Fruit fly (Drosophila melanogaster) Kc167 (cell line): ENCODE results near the gene mor.

Experiments used
- Myc ChIP-seq: fragments of >200 bp; optimal IDR thresholded peaks from 2 replicates; lab custom pipeline; 2017; ENCODE audit warnings: missing external identifiers
- Sin3A ChIP-seq: fragments of >200 bp; optimal IDR thresholded peaks from 2 replicates; lab custom pipeline; 2018; ENCODE audit warnings: missing external identifiers
- h ChIP-seq: fragments of >200 bp; optimal IDR thresholded peaks from 3 replicates; lab custom pipeline; 2018; ENCODE audit warnings: missing external identifiers
- insv ChIP-seq: fragments of >200 bp; optimal IDR thresholded peaks from 3 replicates; lab custom pipeline; 2018; ENCODE audit warnings: missing external identifiers
- psq ChIP-seq: fragments of >200 bp; optimal IDR thresholded peaks from 2 replicates; lab custom pipeline; 2017; ENCODE audit warnings: missing external identifiers
- ttk ChIP-seq: sonication (Bioruptor generic); optimal IDR thresholded peaks from 2 replicates; lab custom pipeline; 2017; ENCODE audit warnings: missing external identifiers

mor gene

DNA sequence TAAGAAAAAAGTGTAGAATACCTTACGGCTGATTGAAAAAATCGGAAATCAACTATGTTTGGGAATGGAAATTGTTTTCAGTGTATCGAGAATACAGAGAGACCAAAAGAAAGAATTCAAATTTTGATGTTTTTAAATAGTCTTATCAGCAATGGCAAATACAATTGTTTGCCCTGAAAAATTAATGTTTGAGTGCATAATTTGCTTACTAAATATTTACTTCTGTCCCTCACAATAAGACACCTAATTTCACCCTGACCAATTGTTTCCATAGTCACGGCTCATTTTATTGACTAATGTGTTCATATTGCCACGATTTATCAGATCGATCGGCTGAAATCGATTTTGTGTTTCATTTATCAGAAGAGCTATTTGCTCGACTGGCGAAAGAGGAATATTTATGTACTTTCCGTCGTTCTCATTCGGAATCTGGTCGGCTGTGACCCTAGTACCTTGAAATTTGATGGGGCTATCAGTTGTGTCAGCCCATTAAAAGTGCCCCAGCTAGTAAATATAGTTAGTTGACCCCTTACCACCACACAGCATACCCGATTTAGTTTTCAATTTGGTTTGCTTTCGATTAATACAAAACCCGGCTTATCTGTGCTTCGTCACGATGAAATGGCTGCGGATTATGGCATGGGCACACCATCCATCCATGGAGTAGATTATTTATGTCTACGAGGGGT, 11.0 kb upstream of the mor start:
- TF ChIP-seq ttk (no peak), Myc (lab: Kevin White, UChicago) (no peak), psq (lab: Kevin White, UChicago) (no peak), insv (lab: Kevin White, UChicago) (no peak), Sin3A (lab: Kevin White, UChicago) (no peak)

DNA sequence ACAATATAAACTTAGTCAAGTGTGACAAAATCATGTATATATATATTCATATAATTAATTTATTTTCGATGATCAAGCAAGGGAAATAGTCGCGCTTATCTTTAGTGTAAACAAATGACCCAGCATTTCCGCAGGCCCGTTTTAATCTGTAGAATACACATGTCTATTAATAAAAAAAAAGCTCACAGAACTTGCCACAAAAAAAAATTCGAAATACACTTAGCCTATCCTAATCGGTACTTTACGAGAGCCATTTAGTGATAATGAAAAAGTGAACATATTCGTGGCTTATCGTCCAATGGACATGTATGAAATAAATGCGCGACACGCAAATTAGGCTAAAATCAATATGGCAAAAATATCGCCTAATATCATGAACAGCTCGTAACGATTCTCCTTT, 2.5 kb upstream of the mor start:
- TF ChIP-seq ttk (no peak), psq (lab: Kevin White, UChicago) (no peak), Myc (lab: Kevin White, UChicago) (no peak), h (lab: Kevin White, UChicago) (no peak), insv (lab: Kevin White, UChicago) (no peak), Sin3A (lab: Kevin White, UChicago) (no peak)

DNA sequence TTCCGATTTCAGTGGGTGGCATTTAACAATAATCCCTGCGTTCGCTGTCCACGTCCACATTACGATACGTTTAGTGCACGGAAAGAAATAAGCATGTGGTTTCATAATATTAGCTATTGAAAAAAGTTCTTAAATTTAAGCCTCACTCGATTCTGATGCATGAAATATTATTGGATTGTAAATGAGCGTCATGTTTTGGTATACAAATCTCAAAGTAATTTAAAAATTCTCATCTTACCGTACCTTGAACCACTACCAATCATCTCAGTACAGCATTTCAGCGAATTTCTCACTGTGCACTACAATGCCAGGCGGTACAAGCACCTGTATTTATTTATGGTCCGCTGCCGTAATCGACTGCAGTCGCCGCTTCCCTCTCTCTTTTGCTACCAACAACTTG, 1.5 kb upstream of the mor start:
- TF ChIP-seq ttk = peak; percentile 30
- no peak for TF ChIP-seq h (lab: Kevin White, UChicago)
- no peak for TF ChIP-seq insv (lab: Kevin White, UChicago)
- TF ChIP-seq psq (lab: Kevin White, UChicago) = no peak
- no peak for TF ChIP-seq Myc (lab: Kevin White, UChicago)

DNA sequence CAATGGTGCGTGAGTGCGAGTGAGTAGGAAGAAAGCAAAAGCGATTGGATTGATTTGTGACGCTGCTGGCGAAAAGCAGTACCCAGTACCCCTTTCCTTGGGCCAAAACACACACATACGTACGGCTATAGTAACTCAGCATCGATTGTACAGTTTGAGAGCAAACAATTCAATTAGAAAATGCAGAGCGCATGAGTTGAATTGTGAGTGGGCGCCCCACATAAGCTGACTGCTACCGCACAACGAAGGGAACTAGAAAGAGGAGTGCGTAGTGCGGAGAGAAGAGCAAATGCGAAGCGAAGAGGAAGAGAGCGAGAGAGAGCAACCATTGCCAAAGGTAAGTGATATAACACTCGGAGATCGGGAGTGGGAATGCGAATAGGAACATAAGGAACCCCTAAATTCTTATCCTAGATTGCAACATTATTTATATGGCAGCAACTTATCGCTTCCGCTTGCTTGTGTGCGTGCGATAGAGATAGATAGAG, 819 bp upstream of the mor start:
- no peak for TF ChIP-seq Sin3A (lab: Kevin White, UChicago)
- no peak for TF ChIP-seq insv (lab: Kevin White, UChicago)
- no peak for TF ChIP-seq ttk
- no peak for TF ChIP-seq h (lab: Kevin White, UChicago)
- no peak for TF ChIP-seq Myc (lab: Kevin White, UChicago)
- TF ChIP-seq psq (lab: Kevin White, UChicago) = no peak

DNA sequence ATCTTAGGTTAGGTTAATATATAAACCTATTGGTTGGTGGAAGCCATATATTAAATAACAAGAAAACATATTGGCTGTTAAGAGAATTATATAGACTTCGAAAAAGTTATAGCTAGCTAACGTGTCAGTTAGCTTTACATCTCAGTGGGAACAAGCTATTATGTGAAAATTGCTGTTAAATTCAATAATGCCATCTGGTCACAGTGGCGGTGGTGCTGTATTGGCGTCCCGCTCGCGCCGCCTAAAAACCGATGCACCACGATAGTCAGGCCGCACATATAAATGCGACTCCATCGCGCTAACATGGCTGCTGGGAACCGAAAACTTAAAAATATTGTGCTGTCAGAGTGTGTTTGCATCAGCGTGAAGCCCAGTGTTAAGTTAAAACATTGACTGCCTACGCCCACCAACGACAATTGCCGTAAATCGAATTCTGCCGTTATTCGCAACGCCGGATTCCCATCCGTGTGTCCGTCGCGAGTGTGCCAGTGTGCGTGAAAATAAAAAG, 320 bp upstream of the mor start, which contains the start of gene Hel89B:
Hel89B (plus strand) TSS at position 320 of the 508 bp plus-strand sequence.
- TF ChIP-seq ttk = no peak
- no peak for TF ChIP-seq Sin3A (lab: Kevin White, UChicago)
- TF ChIP-seq h (lab: Kevin White, UChicago) = no peak
- TF ChIP-seq Myc (lab: Kevin White, UChicago) = no peak
- no peak for TF ChIP-seq insv (lab: Kevin White, UChicago)
- TF ChIP-seq psq (lab: Kevin White, UChicago) = no peak

DNA sequence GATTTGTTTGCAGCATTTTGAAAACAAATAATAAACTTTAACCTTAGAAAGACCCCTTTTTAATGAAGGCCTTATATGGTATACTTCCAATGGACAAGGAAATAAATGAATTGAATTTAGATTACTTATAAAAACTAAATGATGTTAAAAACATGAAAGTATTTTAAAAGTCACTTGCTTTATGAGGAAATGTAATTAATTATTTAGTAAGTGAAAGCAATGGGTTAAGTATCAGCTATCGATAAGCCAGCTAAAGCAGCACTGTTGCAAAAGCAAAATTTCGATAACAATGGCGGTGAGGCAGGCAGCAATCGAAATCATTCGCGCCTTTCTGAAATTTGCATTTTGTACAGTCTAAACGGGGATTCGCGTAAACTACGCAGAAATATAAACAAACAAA, 7.5 kb downstream of the mor start, which contains the start of the genes CG32856 and Rbf2:
CG32856 (minus strand) TSS at position 183 of the 400 bp plus-strand sequence.
Rbf2 (plus strand) TSS at position 278 of the 400 bp plus-strand sequence.
- TF ChIP-seq Myc (lab: Kevin White, UChicago) (no peak), insv (lab: Kevin White, UChicago) (no peak), h (lab: Kevin White, UChicago) (no peak)

DNA sequence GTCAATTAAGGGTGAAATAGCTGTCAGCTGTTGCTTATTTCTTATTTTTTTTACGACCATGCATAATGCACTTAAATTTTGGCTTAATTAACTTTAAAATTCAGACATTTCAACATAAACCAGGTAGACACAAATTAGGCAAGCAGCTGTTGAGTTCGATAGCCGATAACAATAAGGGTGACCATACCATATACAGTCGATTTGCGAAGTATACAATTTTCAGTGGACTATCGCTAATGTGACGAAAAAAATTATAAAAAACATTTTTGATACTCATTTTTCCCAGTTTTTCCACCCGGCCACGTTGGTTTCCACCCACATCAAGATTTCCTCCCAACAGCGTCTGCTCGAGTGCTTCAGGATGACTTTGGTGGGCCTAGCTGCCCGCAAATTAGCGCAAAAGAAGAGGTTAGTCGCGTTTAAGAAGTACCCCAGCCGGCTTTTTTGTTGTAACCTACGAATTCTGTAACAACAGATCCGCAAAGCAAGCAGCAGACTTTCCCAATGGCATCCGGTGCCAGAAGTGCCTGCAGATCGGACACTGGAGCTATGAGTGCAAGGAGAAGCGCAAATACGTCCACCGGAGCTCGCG, 8.9 kb downstream of the mor start, which contains the start of the genes CG4287 and CG5516:
CG4287 (minus strand) TSS at position 178 of the 592 bp plus-strand sequence.
CG5516 (plus strand) TSS at position 195 of the 592 bp plus-strand sequence.
- TF ChIP-seq psq (lab: Kevin White, UChicago) = no peak
- no peak for TF ChIP-seq ttk
- no peak for TF ChIP-seq h (lab: Kevin White, UChicago)
- TF ChIP-seq insv (lab: Kevin White, UChicago) = no peak
- no peak for TF ChIP-seq Sin3A (lab: Kevin White, UChicago)
- no peak for TF ChIP-seq Myc (lab: Kevin White, UChicago)

DNA sequence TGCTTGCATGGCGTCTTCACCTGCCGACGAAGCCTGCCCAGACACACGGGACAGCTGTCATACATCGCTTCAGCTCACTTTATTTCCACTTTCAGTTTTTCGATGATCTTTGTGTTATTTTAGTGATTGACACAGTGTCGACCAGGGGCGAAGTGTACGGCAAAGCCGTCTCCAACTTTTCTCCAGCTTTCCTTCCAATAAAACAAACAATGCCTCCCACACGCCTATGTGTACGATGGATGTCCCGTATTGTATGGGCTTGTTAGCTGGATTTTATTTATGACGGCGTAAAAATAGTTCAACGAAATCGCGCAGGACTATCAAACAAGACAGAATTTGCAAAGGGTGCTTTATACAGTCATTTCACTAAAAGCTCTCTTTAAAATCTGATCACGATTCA, 21.9 kb downstream of the mor start, which contains the start of the genes CG31088 and CG46383:
CG31088 (minus strand) TSS at position 101 of the 400 bp plus-strand sequence.
CG46383 (minus strand) TSS at position 101 of the 400 bp plus-strand sequence.
- no peak for TF ChIP-seq ttk
- TF ChIP-seq Sin3A (lab: Kevin White, UChicago) = no peak
- TF ChIP-seq h (lab: Kevin White, UChicago) = no peak
- TF ChIP-seq psq (lab: Kevin White, UChicago) = no peak
- TF ChIP-seq insv (lab: Kevin White, UChicago) = no peak
- no peak for TF ChIP-seq Myc (lab: Kevin White, UChicago)

DNA sequence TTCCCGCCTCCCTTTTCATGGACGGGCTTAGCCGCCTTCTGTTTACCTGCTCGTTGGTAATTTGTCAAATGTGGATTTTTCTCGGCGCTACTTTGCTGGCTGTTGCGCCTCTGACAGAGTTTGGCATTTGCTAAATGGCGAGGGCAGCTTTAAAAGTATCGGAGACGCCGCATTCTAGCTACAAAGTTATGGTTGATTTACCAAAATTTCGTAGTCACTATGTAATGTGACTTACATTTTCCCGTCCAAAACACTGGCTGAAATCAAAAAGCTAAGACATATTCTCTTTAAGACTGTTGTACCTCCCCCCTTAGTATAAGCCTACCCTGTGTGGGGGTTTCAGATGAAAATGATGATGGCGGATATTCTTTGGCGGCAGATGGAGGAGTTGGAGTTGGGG, 25.1 kb downstream of the mor start:
- no peak for TF ChIP-seq Myc (lab: Kevin White, UChicago)
- TF ChIP-seq ttk = no peak
- TF ChIP-seq Sin3A (lab: Kevin White, UChicago) = no peak
- TF ChIP-seq insv (lab: Kevin White, UChicago) = no peak

DNA sequence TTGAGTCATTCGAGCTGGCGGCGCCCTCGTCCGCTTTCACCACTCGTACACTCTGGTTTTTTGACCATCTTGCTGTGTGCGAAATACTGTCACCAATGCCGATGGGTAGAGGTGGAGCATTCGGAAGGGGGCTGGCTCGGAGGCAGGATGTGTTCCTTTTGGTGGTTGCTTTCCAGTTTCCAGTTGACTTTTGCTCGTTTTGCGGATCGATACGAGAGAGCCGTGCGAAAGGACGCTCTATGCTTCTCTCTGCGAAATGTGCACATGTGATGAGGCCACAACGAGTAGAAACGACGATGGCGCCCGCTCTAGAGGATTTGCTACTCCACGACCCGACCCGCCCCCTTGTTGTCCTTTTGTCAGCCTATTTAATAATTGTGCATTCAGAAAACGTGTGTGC, 35.0 kb downstream of the mor start:
- TF ChIP-seq insv (lab: Kevin White, UChicago) (no peak), Myc (lab: Kevin White, UChicago) (no peak), Sin3A (lab: Kevin White, UChicago) (no peak), psq (lab: Kevin White, UChicago) (no peak), ttk (no peak), h (lab: Kevin White, UChicago) (no peak)

DNA sequence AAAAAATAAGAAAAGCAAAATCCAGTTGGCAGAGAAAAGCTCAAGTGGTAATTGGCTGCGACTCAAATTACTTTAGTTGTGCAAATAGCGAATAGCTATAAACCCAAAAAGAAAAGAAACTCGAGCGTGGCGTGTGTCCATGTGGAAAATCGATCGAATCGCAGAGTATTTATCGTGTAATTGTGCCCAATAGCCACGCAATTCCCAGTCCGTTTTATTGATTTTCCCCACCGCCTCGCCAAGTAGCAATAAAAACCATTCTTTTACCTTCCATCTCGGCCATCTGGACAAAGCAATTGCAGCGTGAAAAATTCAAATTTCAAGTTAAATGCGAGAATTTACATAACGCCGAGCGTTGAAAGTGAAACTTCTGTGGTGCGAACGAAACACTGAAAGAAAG, 37.2 kb downstream of the mor start:
- TF ChIP-seq Myc (lab: Kevin White, UChicago) = no peak
- TF ChIP-seq Sin3A (lab: Kevin White, UChicago) = no peak
- no peak for TF ChIP-seq ttk
- no peak for TF ChIP-seq h (lab: Kevin White, UChicago)
- no peak for TF ChIP-seq insv (lab: Kevin White, UChicago)
- no peak for TF ChIP-seq psq (lab: Kevin White, UChicago)
